Worm (Caenorhabditis elegans): Measurements from ENCODE around the gene lipl-1.

ce11 chrV:12901301-12901700 is 18.5 kb upstream of the lipl-1 start:
- TF ChIP-seq W03F9.2 (tag; optimal IDR thresholded peaks at IDR 0.05) (no peak), him-1 (tag; optimal IDR thresholded peaks at IDR 0.05) (no peak)

All from whole organism, L4/young adult.